Worm (Caenorhabditis elegans) whole organism, mixed stage, embryonic: ENCODE measurements around the gene ZK1248.17.

ENCODE experiments used
- blmp-1 ChIP-seq: fragments of 150-350 bp; optimal IDR thresholded peaks from 2 replicates; lab custom pipeline; 2014; ENCODE audit warnings: missing biosample characterization, missing genetic modification characterization
- drap-1 ChIP-seq: fragments of 200-800 bp; sonication (Bioruptor generic); optimal IDR thresholded peaks from 3 replicates; lab custom pipeline; 2018; ENCODE audit warnings: mild to moderate bottlenecking, missing genetic modification characterization, missing compliant biosample characterization
- elt-3 ChIP-seq: fragments of 150-350 bp; optimal IDR thresholded peaks from 2 replicates; lab custom pipeline; 2014; ENCODE audit warnings: missing biosample characterization, missing genetic modification characterization
- mep-1 ChIP-seq: fragments of 150-350 bp; optimal IDR thresholded peaks from 2 replicates; lab custom pipeline; 2017; ENCODE audit warnings: missing biosample characterization, missing genetic modification reagents, missing genetic modification characterization, inconsistent platforms
- nhr-12 ChIP-seq: fragments of 150-350 bp; optimal IDR thresholded peaks from 2 replicates; lab custom pipeline; 2014; ENCODE audit warnings: missing biosample characterization, missing genetic modification characterization
- nhr-237 ChIP-seq: fragments of 150-350 bp; optimal IDR thresholded peaks from 2 replicates; lab custom pipeline; 2014; ENCODE audit warnings: missing biosample characterization, missing genetic modification characterization
- nhr-28 ChIP-seq: fragments of 150-350 bp; optimal IDR thresholded peaks from 2 replicates; lab custom pipeline; 2014; ENCODE audit warnings: missing biosample characterization, missing genetic modification characterization
- pha-4 ChIP-seq: fragments of 150-350 bp; optimal IDR thresholded peaks from 2 replicates; lab custom pipeline; 2018; ENCODE audit warnings: missing biosample characterization, missing genetic modification reagents, missing genetic modification characterization
- snpc-4 ChIP-seq: fragments of 150-350 bp; optimal IDR thresholded peaks from 2 replicates; lab custom pipeline; 2014; ENCODE audit warnings: missing biosample characterization, missing genetic modification characterization
- unc-39 ChIP-seq: fragments of 150-350 bp; optimal IDR thresholded peaks from 2 replicates; lab custom pipeline; 2014; ENCODE audit warnings: missing biosample characterization, missing genetic modification characterization
- zip-8 ChIP-seq: fragments of 150-350 bp; optimal IDR thresholded peaks from 2 replicates; lab custom pipeline; 2014; ENCODE audit warnings: missing biosample characterization, missing genetic modification characterization
- ztf-11 ChIP-seq: fragments of 150-350 bp; optimal IDR thresholded peaks from 2 replicates; lab custom pipeline; 2014; ENCODE audit warnings: missing biosample characterization, missing genetic modification characterization

DNA sequence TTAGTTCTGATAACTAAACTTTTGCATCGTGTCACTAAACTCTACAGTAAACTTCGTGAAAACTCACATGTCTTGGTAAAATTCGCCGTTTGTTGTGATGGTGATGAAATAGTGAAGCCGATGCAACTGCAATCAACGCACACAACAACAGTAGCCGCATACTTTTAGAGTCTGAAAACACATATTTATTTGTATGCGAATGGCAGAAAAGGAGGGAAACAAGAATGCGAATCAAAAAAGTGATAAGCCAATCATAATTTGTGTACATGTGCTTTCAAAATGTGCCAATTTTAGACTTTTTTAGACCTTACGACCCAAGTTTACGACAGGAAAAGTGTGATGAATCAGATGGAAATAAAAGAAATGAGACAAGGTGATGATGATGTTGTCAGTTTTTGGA lies 40.0 kb downstream of the ZK1248.17 start, which contains the start of gene K05F1.10:
- TF ChIP-seq nhr-12 (tag; lab: Kevin White, UChicago) (no peak), mep-1 (tag; lab: Kevin White, UChicago) (no peak), elt-3 (tag; lab: Kevin White, UChicago) (no peak), snpc-4 (tag; lab: Kevin White, UChicago) (no peak), zip-8 (tag; lab: Kevin White, UChicago) (no peak), pha-4 (no peak), ztf-11 (tag; lab: Kevin White, UChicago) (no peak), nhr-237 (no peak), drap-1 (GFP tag; lab: Kevin White, UChicago) (no peak), blmp-1 (no peak), unc-39 (tag; lab: Kevin White, UChicago) (no peak), nhr-28 (tag; lab: Kevin White, UChicago) (no peak)
